Fruit fly (Drosophila melanogaster): Measurements from ENCODE around the gene bel.

bel gene

dm6 chr3R:8658688-8659087 lies 1.9 kb downstream of the bel start (continued):
- no peak for TF ChIP-seq Nf-YB (GFP tag; optimal IDR thresholded peaks at IDR 0.05)
- TF ChIP-seq CG13287 (GFP tag; IDR thresholded peaks at IDR 0.05; ENCODE audit: partially characterized antibody): peak; percentile 22; the same call in 1 of the 2 replicates
- no peak for TF ChIP-seq Hand (GFP tag; optimal IDR thresholded peaks at IDR 0.05)
- no peak for TF ChIP-seq Gsc (GFP tag; IDR thresholded peaks at IDR 0.05)
- no peak for TF ChIP-seq mld (GFP tag; IDR thresholded peaks at IDR 0.05; ENCODE audit: partially characterized antibody)
- TF ChIP-seq HLH54F (GFP tag; optimal IDR thresholded peaks at IDR 0.05): no peak
- TF ChIP-seq ro (GFP tag; IDR thresholded peaks at IDR 0.05): no peak
- TF ChIP-seq Fer1 (GFP tag; optimal IDR thresholded peaks at IDR 0.05): no peak
- no peak for TF ChIP-seq gt (GFP tag; IDR thresholded peaks at IDR 0.05)
- no peak for TF ChIP-seq sc (optimal IDR thresholded peaks at IDR 0.05)
- TF ChIP-seq sc (GFP tag; optimal IDR thresholded peaks at IDR 0.05): no peak
- TF ChIP-seq dpn (GFP tag; optimal IDR thresholded peaks at IDR 0.05): no peak
- TF ChIP-seq grau (tag; optimal IDR thresholded peaks at IDR 0.05): no peak
- TF ChIP-seq Ada2b (GFP tag; IDR thresholded peaks at IDR 0.05): no peak
- peak; percentile 89 for TF ChIP-seq CG11504 (tag; optimal IDR thresholded peaks at IDR 0.05)
- TF ChIP-seq Asciz (GFP tag; optimal IDR thresholded peaks at IDR 0.05): no peak
- no peak for TF ChIP-seq Opbp (GFP tag; IDR thresholded peaks at IDR 0.05; ENCODE audit: partially characterized antibody)
- 0 out of 3 replicates have a peak, but pooled peaks have one; percentile 15 for TF ChIP-seq Aef1 (GFP tag; IDR thresholded peaks at IDR 0.05)
- no peak for TF ChIP-seq ftz-f1 (GFP tag; optimal IDR thresholded peaks at IDR 0.05)
- TF ChIP-seq CG2199 (GFP tag; IDR thresholded peaks at IDR 0.05): no peak
- no peak for TF ChIP-seq z (GFP tag; IDR thresholded peaks at IDR 0.05)
- TF ChIP-seq CG42726 (GFP tag; IDR thresholded peaks at IDR 0.05; ENCODE audit: partially characterized antibody): no peak
- TF ChIP-seq CG11398 (GFP tag; optimal IDR thresholded peaks at IDR 0.05): no peak
- TF ChIP-seq Eip74EF (GFP tag; optimal IDR thresholded peaks at IDR 0.05): no peak
- TF ChIP-seq Ptx1 (GFP tag; IDR thresholded peaks at IDR 0.05): no peak
- TF ChIP-seq so (GFP tag; IDR thresholded peaks at IDR 0.05): no peak
- TF ChIP-seq dmrt99B (tag; optimal IDR thresholded peaks at IDR 0.05): no peak
- TF ChIP-seq PHDP (tag; optimal IDR thresholded peaks at IDR 0.05): no peak
- TF ChIP-seq BtbVII (GFP tag; optimal IDR thresholded peaks at IDR 0.05): no peak
- peak; percentile 25 for TF ChIP-seq sug (tag; optimal IDR thresholded peaks at IDR 0.05)
- no peak for TF ChIP-seq sens-2 (GFP tag; IDR thresholded peaks at IDR 0.05)
- no peak for TF ChIP-seq az2 (GFP tag; optimal IDR thresholded peaks at IDR 0.05)
- TF ChIP-seq CG12744 (GFP tag; optimal IDR thresholded peaks at IDR 0.05): no peak
- peak; percentile 16; the same call in 1 of the 2 replicates for TF ChIP-seq bowl (GFP tag; IDR thresholded peaks at IDR 0.05)
- no peak for TF ChIP-seq hkb (optimal IDR thresholded peaks at IDR 0.05)
- TF ChIP-seq hkb (GFP tag; IDR thresholded peaks at IDR 0.05): no peak
- no peak for TF ChIP-seq Neu2 (GFP tag; optimal IDR thresholded peaks at IDR 0.05; ENCODE audit: borderline replicate concordance)
- TF ChIP-seq Dip3 (GFP tag; optimal IDR thresholded peaks at IDR 0.05): no peak
- TF ChIP-seq Rfx (GFP tag; IDR thresholded peaks at IDR 0.05): peak; percentile 4; the same call in 1 of the 2 replicates
- no peak for TF ChIP-seq kay (GFP tag; optimal IDR thresholded peaks at IDR 0.05)
- TF ChIP-seq sd (tag; optimal IDR thresholded peaks at IDR 0.05): no peak
- TF ChIP-seq CG12155 (GFP tag; optimal IDR thresholded peaks at IDR 0.05): no peak
- no peak for TF ChIP-seq GATAe (GFP tag; conservative IDR thresholded peaks at IDR 0.05)
- TF ChIP-seq CG16813 (GFP tag; IDR thresholded peaks at IDR 0.05; ENCODE audit: partially characterized antibody): 0 out of 3 replicates have a peak, but pooled peaks have one; percentile 7
- no peak for TF ChIP-seq CG6791 (GFP tag; IDR thresholded peaks at IDR 0.05; ENCODE audit: partially characterized antibody)
- TF ChIP-seq chinmo (GFP tag; IDR thresholded peaks at IDR 0.05; ENCODE audit: partially characterized antibody): 0 out of 4 replicates have a peak, but pooled peaks have one; percentile 27
- no peak for TF ChIP-seq sim (GFP tag; IDR thresholded peaks at IDR 0.05)
- TF ChIP-seq ci (GFP tag; IDR thresholded peaks at IDR 0.05): peak; percentile 30; the same call in 1 of the 3 replicates
- TF ChIP-seq Doc2 (GFP tag; IDR thresholded peaks at IDR 0.05): no peak
- no peak for TF ChIP-seq Spps (tag; optimal IDR thresholded peaks at IDR 0.05)
- no peak for TF ChIP-seq pan (optimal IDR thresholded peaks at IDR 0.05)
- TF ChIP-seq pan (GFP tag; optimal IDR thresholded peaks at IDR 0.05 in 1 of 2, IDR thresholded peaks at IDR 0.05 in 1 of 2): no peak
